Fruit fly (Drosophila melanogaster) whole organism, larva: ENCODE data around the gene CG31668.

Experiments used
- noc ChIP-seq: fragments of 200-800 bp; sonication (Bioruptor generic); optimal IDR thresholded peaks from 3 replicates; lab custom pipeline; 2019; ENCODE audit warnings: missing biosample characterization, mild to moderate bottlenecking, missing genetic modification characterization, moderate library complexity

Gene CG31668

DNA sequence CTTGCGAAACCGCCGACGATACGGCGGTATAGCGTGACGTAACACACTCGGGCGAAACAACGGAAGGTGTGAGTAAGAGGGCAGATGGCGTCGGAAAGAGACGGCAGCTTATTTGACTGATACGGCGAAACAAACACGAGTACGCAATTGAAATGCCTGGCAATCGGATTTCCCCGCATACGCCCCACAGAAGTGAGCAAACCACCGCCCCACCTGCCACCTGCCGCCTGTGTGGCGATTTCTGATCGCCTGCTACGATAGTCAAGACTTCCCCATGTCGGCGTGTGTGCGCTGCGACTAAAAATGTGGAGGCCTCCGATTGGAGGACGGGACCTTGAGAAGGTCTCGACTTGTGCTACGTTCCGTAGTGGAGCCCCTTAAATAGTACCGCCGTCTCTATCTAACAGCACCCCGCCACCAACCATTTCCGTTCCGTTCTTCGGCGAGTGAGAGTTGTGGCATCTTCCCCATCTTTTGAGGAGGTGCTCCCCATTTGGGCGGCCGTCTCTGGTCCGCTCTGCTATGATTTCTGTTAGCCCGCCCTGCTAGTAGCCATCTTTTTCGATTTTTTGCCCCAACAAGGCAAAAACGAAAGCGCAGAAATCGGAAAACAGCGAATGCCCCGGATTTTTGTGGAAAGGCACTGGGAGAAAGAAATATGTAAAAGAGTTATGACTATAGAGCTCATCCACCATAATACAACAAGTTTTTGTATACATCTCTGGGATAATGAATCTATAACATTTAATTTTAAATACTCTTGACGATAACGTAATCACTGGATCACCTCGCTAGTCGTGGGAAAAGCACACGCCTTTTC is 7.1 kb downstream of the CG31668 start:
- peak; percentile 56 for TF ChIP-seq noc (tag; lab: Kevin White, UChicago)

dm6 chr2L:2198119-2198494 is 7.9 kb downstream of the CG31668 start:
- TF ChIP-seq noc (tag; lab: Kevin White, UChicago) = no peak

DNA sequence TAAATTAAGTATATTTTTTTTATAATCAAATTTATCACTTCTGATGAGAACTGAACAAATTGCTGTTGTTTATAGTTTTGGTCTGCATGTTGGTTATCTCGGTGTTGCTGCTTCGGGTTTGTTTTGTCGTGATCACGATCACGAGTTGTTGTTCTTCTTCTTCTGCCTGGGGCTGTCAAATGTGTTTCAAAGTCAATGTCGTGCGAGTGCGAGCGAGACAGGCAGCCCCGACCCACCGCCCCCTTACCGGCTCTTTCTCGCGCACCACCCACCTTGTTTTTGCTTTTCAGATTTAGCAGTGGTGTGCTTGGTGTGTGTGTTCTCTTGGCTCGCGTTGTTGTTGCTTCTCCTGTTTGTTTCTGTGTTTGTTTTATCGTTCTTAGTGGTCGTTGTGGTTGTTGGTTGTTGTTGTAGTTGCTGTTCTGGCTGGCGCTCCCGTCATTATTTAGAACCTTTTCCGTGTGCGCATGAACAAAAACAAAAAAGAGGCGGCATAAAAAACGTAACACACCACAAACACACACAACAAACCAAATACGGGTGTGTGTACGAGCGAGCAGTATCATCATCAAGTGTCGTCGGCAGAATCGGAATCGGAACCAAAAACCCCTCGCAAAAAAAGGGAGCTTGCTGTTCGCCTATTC is 8.4 kb downstream of the CG31668 start, which contains the start of gene COX7AL2:
COX7AL2 (minus strand) TSS at position 438 of the 644 bp plus-strand sequence.
- TF ChIP-seq noc (tag; lab: Kevin White, UChicago) = no peak

DNA sequence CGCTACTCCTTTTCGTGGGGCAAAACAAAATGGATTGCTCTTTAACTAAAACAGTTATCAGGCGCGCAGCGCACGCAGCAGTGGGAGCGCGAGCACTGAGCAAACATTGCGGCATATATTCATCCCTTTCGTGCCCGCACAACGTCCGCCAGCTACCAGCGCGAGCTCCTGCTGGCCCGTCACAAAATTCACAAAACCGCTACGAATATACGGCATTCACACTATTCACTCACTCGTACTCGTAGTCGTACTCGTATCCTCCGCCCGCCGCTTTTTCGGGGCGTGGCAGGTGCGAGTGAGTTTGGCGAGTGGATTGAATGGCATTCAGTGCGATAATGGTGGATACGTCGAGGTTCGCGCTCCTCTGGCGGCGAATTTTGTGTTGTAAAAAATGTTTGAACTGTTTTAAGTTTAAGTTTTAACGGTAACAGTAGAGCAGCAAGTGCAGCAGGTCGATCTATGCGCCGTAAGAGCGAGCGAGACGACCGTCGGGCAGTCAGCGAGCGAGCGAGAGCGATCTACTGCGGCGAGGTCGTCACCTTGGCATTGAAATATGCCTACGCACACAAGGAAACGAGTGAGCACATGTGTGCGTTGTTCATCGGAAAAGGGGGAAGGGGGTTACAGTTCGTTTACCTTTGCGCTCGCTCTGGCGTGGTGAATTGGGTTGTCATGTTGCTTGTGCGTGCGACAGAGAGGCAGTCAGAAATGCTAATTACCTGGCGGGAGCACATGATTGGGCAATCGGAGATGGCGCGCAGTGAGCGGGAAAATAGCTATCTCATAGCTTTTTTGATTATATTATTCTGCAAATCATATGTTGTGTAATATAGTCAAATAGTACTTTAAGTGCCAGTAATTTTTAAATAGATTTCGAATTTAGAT is 9.1 kb downstream of the CG31668 start:
- TF ChIP-seq noc (tag; lab: Kevin White, UChicago) = peak; percentile 41

- no peak for TF ChIP-seq noc (tag; lab: Kevin White, UChicago)
These were observed 10.6 kb downstream of the CG31668 start for dm6 chr2L:2195328-2195727.

DNA sequence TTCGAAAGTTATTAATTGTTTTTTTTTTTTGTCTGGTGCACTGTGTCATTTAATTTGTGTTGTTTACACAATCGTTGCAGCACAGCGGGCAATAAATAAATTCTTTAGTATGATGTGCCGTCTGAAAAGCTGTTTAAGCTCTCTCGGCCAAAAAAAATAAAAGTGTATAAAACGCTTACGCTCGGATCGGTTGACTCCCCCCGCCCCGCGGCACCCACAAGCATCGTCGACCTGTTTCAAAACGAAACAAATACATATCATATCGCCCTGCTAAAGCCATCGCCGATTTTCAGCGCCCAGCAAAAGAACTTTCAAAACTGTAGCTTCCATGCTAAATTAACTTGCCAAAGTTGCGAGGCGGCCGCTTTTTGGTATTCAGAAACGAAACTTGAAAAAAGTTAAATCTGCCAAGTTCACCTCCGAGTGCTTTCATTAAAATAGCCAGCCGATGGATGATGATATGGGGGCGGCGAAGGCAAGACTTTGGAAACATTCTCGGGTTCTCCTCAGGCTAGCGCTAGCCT is 11.6 kb downstream of the CG31668 start:
- TF ChIP-seq noc (tag; lab: Kevin White, UChicago) = no peak

DNA sequence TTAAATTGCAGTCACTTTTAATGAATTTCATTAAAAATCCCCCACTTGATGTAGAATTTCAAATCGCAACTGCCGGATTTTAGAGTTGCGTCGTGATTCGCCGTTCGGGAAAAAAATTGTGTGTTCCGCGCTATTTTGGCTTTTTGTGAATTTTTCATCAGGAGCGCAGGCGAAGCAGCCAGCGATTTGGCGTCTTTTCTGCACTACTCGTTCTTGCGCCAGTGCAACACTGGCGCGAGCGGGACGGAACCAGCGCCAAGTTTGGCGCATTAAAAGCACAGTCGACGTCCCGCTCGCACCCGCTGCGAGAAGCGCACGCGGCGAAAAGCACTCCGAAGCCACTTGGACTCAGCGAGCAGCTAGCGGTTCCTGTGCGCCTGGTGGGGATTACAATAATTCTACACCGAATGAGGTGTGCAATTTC is 12.6 kb downstream of the CG31668 start:
- peak; percentile 47 for TF ChIP-seq noc (tag; lab: Kevin White, UChicago)

DNA sequence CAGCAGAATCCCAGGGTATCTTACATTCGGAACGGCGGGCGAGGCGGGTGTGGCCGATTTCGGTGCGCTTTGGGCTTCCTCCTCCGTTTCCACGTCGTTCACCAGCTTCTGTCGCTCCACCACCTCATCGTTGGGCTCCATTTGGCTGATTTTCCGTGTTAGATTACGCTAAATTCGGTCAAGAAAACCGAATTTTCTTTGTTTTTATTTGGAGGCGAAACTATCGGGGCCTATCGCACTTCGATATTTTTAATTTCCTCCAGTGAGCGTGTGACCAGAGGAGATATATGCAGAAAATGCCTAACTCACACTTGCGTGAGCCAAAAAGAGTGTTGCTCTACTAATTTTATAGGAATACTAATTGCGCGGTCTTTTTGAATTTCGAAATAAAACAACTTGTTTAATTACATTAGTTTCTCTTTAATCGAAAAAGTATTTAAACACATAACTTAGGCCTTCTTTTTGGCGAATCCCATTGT is 13.8 kb downstream of the CG31668 start, which contains the start of gene CG10874:
CG10874 (minus strand) TSS at position 264 of the 479 bp plus-strand sequence.
- TF ChIP-seq noc (tag; lab: Kevin White, UChicago) = no peak

DNA sequence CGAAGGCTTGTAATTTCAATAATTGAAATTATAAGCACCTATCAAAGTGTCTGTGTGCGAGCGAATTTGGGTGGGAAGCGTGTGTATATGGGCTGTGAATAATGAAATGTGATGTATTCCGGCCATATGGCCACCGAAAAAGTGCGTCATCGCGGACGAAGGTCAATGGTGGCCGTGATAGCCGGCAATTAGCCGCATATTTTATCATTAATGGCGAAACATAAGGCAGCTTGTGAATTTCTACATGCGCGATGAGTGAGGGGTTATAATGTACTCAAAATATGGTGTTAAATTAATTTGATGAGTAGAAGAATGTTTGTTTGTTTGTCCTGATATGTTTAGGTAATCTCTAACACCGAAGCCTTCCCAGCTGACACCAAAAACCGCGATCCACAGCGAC is 14.6 kb downstream of the CG31668 start:
- no peak for TF ChIP-seq noc (tag; lab: Kevin White, UChicago)

dm6 chr2L:2190684-2191083 is 15.3 kb downstream of the CG31668 start:
- no peak for TF ChIP-seq noc (tag; lab: Kevin White, UChicago)

DNA sequence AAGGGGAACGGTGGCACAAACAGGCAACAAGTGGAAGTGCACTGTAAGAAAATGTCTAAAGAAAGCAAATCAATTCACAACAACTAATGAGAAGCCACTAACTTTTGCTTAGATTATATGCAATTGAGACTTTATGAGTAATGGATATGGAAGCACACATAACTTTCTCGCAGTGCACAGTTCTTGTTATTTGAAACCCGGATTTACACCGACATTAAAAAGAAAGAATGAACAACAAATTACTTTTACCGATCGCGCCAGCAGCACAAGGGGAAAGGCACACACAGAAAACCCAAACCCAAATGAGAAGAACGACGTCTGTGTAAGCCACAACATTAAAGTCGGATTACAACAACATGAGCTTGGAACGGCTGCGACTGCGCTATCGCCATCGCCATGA is 16.9 kb downstream of the CG31668 start:
- TF ChIP-seq noc (tag; lab: Kevin White, UChicago) = no peak

DNA sequence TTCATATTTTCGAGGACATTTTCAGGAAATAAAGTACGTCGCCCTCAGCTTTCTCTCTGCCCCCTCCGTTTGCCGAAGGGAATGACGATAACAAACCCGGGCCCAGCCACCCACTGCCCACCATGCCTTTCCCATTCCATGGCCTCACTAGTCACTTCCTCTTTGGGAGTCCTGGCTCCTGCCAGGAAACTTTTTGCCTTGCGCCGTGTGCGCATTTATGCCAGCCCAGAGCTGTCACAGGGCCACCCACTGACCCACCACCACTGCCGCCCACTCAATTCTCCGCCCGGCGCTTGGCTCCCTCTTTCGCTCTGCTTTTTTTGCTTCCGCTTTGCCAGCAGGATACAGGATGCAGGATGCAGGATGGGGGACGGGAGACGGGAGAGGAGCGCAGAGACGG is 18.6 kb downstream of the CG31668 start:
- TF ChIP-seq noc (tag; lab: Kevin White, UChicago) = no peak

dm6 chr2L:2185373-2185772 is 20.6 kb downstream of the CG31668 start:
- TF ChIP-seq noc (tag; lab: Kevin White, UChicago) = no peak

DNA sequence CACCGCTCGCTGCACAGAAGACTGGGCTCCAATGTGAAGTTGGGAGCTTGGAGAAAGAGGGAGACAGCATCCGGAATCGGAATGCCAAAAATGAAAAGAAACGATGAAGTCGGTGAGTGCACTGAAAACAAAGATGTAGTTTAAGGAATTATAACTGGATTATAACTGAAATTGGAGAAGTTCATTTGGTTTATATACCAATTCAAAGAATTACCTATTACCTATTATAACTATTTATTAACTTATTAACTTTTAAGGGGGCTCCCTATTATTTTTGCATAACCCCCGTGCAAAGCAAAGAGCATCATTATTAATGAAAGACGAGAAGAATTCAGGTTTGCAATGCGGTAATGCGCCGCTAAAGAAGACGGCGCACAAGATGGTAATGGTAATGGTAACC is 21.3 kb downstream of the CG31668 start:
- TF ChIP-seq noc (tag; lab: Kevin White, UChicago) = no peak

dm6 chr2L:2184129-2184528 is 21.8 kb downstream of the CG31668 start:
- TF ChIP-seq noc (tag; lab: Kevin White, UChicago) = no peak
